Fruit fly (Drosophila melanogaster) Kc167 (cell line): ENCODE results near the gene CG44014.

Experiments used
- Myc ChIP-seq: fragments of >200 bp; optimal IDR thresholded peaks from 2 replicates; lab custom pipeline; 2017; ENCODE audit warnings: missing external identifiers
- Sin3A ChIP-seq: fragments of >200 bp; optimal IDR thresholded peaks from 2 replicates; lab custom pipeline; 2018; ENCODE audit warnings: missing external identifiers
- h ChIP-seq: fragments of >200 bp; optimal IDR thresholded peaks from 3 replicates; lab custom pipeline; 2018; ENCODE audit warnings: missing external identifiers
- insv ChIP-seq: fragments of >200 bp; optimal IDR thresholded peaks from 3 replicates; lab custom pipeline; 2018; ENCODE audit warnings: missing external identifiers
- psq ChIP-seq: fragments of >200 bp; optimal IDR thresholded peaks from 2 replicates; lab custom pipeline; 2017; ENCODE audit warnings: missing external identifiers
- ttk ChIP-seq: sonication (Bioruptor generic); optimal IDR thresholded peaks from 2 replicates; lab custom pipeline; 2017; ENCODE audit warnings: missing external identifiers

- TF ChIP-seq h: no peak
- TF ChIP-seq Myc (lab: Kevin White, UChicago): no peak
- no peak for TF ChIP-seq Sin3A (lab: Kevin White, UChicago)
- TF ChIP-seq insv: no peak
- no peak for TF ChIP-seq ttk (lab: Kevin White, UChicago)
- no peak for TF ChIP-seq psq (lab: Kevin White, UChicago)
These were observed 926 bp downstream of the CG44014 start for dm6 chr3R:15507760-15508159.
